Worm (Caenorhabditis elegans): Measurements from ENCODE around the gene nhr-192.

Gene nhr-192

ce11 chrV:10087103-10087502 is 16.7 kb upstream of the nhr-192 start, which contains the start of gene R04B5.5:
Gene R04B5.5 (plus strand): TSS chrV:10087480.
- TF ChIP-seq tbx-8 (GFP tag; optimal IDR thresholded peaks at IDR 0.05) = no peak
- no peak for TF ChIP-seq nhr-2 (tag; optimal IDR thresholded peaks at IDR 0.05)
- peak; percentile 30 for TF ChIP-seq elt-1 (tag; optimal IDR thresholded peaks at IDR 0.05; ENCODE audit: borderline replicate concordance, insufficient read depth)
- peak; percentile 62 for TF ChIP-seq unc-62 (GFP tag; optimal IDR thresholded peaks at IDR 0.05)
- TF ChIP-seq elt-3 (tag; optimal IDR thresholded peaks at IDR 0.05) = peak; percentile 86
- TF ChIP-seq M03D4.4 (tag; optimal IDR thresholded peaks at IDR 0.05) = no peak
- no peak for TF ChIP-seq unc-120 (tag; optimal IDR thresholded peaks at IDR 0.05; ENCODE audit: poor library complexity, severe bottlenecking)
- TF ChIP-seq nhr-12 (tag; optimal IDR thresholded peaks at IDR 0.05) = no peak
- no peak for TF ChIP-seq sem-2 (GFP tag; optimal IDR thresholded peaks at IDR 0.05)

ce11 chrV:10086141-10086540 is 15.7 kb upstream of the nhr-192 start:
- TF ChIP-seq hlh-1 (tag; optimal IDR thresholded peaks at IDR 0.05) = peak; percentile 52
- TF ChIP-seq cnd-1 (tag; optimal IDR thresholded peaks at IDR 0.05) = no peak
- TF ChIP-seq ceh-43 (GFP tag; optimal IDR thresholded peaks at IDR 0.05) = no peak
- TF ChIP-seq blmp-1 (tag; optimal IDR thresholded peaks at IDR 0.05) = no peak

ce11 chrV:10084864-10085263 is 14.4 kb upstream of the nhr-192 start, which contains the start of gene R04B5.6:
Gene R04B5.6 (plus strand): TSS chrV:10085164.
- TF ChIP-seq hlh-1 (tag; optimal IDR thresholded peaks at IDR 0.05) (peak; percentile 6), tbx-8 (GFP tag; optimal IDR thresholded peaks at IDR 0.05) (no peak), sptf-1 (tag; optimal IDR thresholded peaks at IDR 0.05) (no peak)

- no peak for TF ChIP-seq M03D4.4 (tag; optimal IDR thresholded peaks at IDR 0.05)
- TF ChIP-seq nhr-28 (tag; optimal IDR thresholded peaks at IDR 0.05) = peak; percentile 50
- peak; percentile 13 for TF ChIP-seq mep-1 (tag; optimal IDR thresholded peaks at IDR 0.05)
Measured at ce11 chrV:10083999-10084468, 13.6 kb upstream of the nhr-192 start, which contains the start of gene nhr-12. Gene nhr-12 (minus strand): TSS chrV:10084049.

- TF ChIP-seq nhr-2 (tag; optimal IDR thresholded peaks at IDR 0.05) = no peak
- TF ChIP-seq hlh-1 (tag; optimal IDR thresholded peaks at IDR 0.05) = no peak
Measured at ce11 chrV:10081636-10082035, 11.2 kb upstream of the nhr-192 start, which contains the start of gene nhr-205. Gene nhr-205 (minus strand): TSS chrV:10081776.

ce11 chrV:10080905-10081304 is 10.5 kb upstream of the nhr-192 start:
- TF ChIP-seq unc-62 (GFP tag; optimal IDR thresholded peaks at IDR 0.05) (no peak), zip-8 (tag; optimal IDR thresholded peaks at IDR 0.05) (no peak), ceh-39 (tag; optimal IDR thresholded peaks at IDR 0.05) (no peak), bed-3 (GFP tag; optimal IDR thresholded peaks at IDR 0.05) (no peak), elt-3 (tag; optimal IDR thresholded peaks at IDR 0.05) (no peak), lin-13 (tag; optimal IDR thresholded peaks at IDR 0.05) (no peak), ztf-11 (tag; optimal IDR thresholded peaks at IDR 0.05) (no peak), ceh-83 (GFP tag; optimal IDR thresholded peaks at IDR 0.05) (no peak), hlh-1 (tag; optimal IDR thresholded peaks at IDR 0.05) (no peak), drap-1 (GFP tag; optimal IDR thresholded peaks at IDR 0.05) (no peak), unc-39 (tag; optimal IDR thresholded peaks at IDR 0.05) (no peak), sptf-1 (tag; optimal IDR thresholded peaks at IDR 0.05) (no peak), cnd-1 (tag; optimal IDR thresholded peaks at IDR 0.05) (no peak), ham-2 (GFP tag; optimal IDR thresholded peaks at IDR 0.05) (no peak), mls-2 (tag; optimal IDR thresholded peaks at IDR 0.05) (no peak), nhr-76 (tag; optimal IDR thresholded peaks at IDR 0.05) (no peak), nhr-12 (tag; optimal IDR thresholded peaks at IDR 0.05) (no peak)

ce11 chrV:10078244-10078643 is 7.8 kb upstream of the nhr-192 start, which contains the start of gene R04B5.1:
Gene R04B5.1 (minus strand): TSS chrV:10078344.
- no peak for TF ChIP-seq unc-39 (tag; optimal IDR thresholded peaks at IDR 0.05)
- no peak for TF ChIP-seq flh-1 (GFP tag; optimal IDR thresholded peaks at IDR 0.05)
- no peak for TF ChIP-seq unc-62 (GFP tag; optimal IDR thresholded peaks at IDR 0.05)
- no peak for TF ChIP-seq mab-5 (tag; optimal IDR thresholded peaks at IDR 0.05)
- no peak for TF ChIP-seq mls-2 (tag; optimal IDR thresholded peaks at IDR 0.05)
- no peak for TF ChIP-seq lsy-2 (tag; optimal IDR thresholded peaks at IDR 0.05)
- TF ChIP-seq elt-3 (tag; optimal IDR thresholded peaks at IDR 0.05) = no peak
- no peak for TF ChIP-seq unc-120 (tag; optimal IDR thresholded peaks at IDR 0.05; ENCODE audit: poor library complexity, severe bottlenecking)
- TF ChIP-seq bed-3 (GFP tag; optimal IDR thresholded peaks at IDR 0.05) = no peak
- no peak for TF ChIP-seq drap-1 (GFP tag; optimal IDR thresholded peaks at IDR 0.05)
- TF ChIP-seq ceh-43 (GFP tag; optimal IDR thresholded peaks at IDR 0.05) = no peak
- no peak for TF ChIP-seq M03D4.4 (tag; optimal IDR thresholded peaks at IDR 0.05)
